Fruit fly (Drosophila melanogaster) Kc167 (cell line): ENCODE data around the gene CG8087.

Experiments used
- h ChIP-seq: fragments of >200 bp; optimal IDR thresholded peaks from 3 replicates; lab custom pipeline; 2018; ENCODE audit warnings: missing external identifiers
- psq ChIP-seq: fragments of >200 bp; optimal IDR thresholded peaks from 2 replicates; lab custom pipeline; 2017; ENCODE audit warnings: missing external identifiers

- no peak for TF ChIP-seq psq
- no peak for TF ChIP-seq h (lab: Kevin White, UChicago)
These were observed 15.9 kb downstream of the CG8087 start for dm6 chr3R:14548752-14549151.
